Worm (Caenorhabditis elegans) whole organism, L1 larva: ENCODE measurements around the gene Y43E12A.2.

Source experiments
- C04F5.9 ChIP-seq: sonication (generic microtip); optimal IDR thresholded peaks from 2 replicates; lab custom pipeline; 2016; ENCODE audit warnings: missing genetic modification characterization, missing compliant biosample characterization
- C34B4.2 ChIP-seq: sonication (generic microtip); optimal IDR thresholded peaks from 2 replicates; lab custom pipeline; 2017; ENCODE audit warnings: mild to moderate bottlenecking, missing genetic modification characterization, missing compliant biosample characterization
- Y116A8C.19 ChIP-seq: sonication (generic microtip); optimal IDR thresholded peaks from 2 replicates; lab custom pipeline; 2016; ENCODE audit warnings: missing compliant biosample characterization, missing genetic modification characterization, borderline replicate concordance
- aha-1 ChIP-seq: fragments of 150-350 bp; optimal IDR thresholded peaks from 2 replicates; lab custom pipeline; 2014; ENCODE audit warnings: missing biosample characterization, missing genetic modification characterization
- alr-1 ChIP-seq: fragments of 200-800 bp; sonication (Bioruptor generic); optimal IDR thresholded peaks from 2 replicates; lab custom pipeline; 2018; ENCODE audit warnings: borderline replicate concordance, mild to moderate bottlenecking, missing genetic modification characterization, missing compliant biosample characterization
- aly-2 ChIP-seq: fragments of 150-350 bp; optimal IDR thresholded peaks from 2 replicates; lab custom pipeline; 2014; ENCODE audit warnings: missing biosample characterization, missing genetic modification characterization
- ama-1 ChIP-seq: fragments of 150-350 bp; optimal IDR thresholded peaks from 2 replicates; lab custom pipeline; 2014
- ceh-63 ChIP-seq: fragments of 200-800 bp; sonication (Bioruptor generic); optimal IDR thresholded peaks from 2 replicates; lab custom pipeline; 2018; ENCODE audit warnings: mild to moderate bottlenecking, missing genetic modification characterization, missing compliant biosample characterization
- ceh-90 ChIP-seq: sonication (generic microtip); optimal IDR thresholded peaks from 2 replicates; lab custom pipeline; 2016; ENCODE audit warnings: missing genetic modification characterization, missing compliant biosample characterization
- ces-1 ChIP-seq: fragments of 150-350 bp; optimal IDR thresholded peaks from 2 replicates; lab custom pipeline; 2014; ENCODE audit warnings: missing biosample characterization, missing genetic modification reagents, missing genetic modification characterization
- elt-2 ChIP-seq: sonication (generic microtip); optimal IDR thresholded peaks from 2 replicates; lab custom pipeline; 2016; ENCODE audit warnings: missing genetic modification characterization, mild to moderate bottlenecking, inconsistent platforms, missing compliant biosample characterization, missing genetic modification reagents
- elt-3 ChIP-seq, 6 experiments: fragments of 150-350 bp in 1 of 6; sonication (generic microtip); optimal IDR thresholded peaks; 2 replicates each; lab custom pipeline; 2017 to 2018; ENCODE audit warnings: missing biosample characterization in 6 of 6, missing genetic modification characterization in 6 of 6, inconsistent platforms in 1 of 6
- ets-5 ChIP-seq: fragments of 200-800 bp; sonication (Bioruptor generic); IDR thresholded peaks from 2 replicates; pipeline ENCODE4 v1.3.6; 2022; ENCODE audit warnings: missing genetic modification characterization, missing compliant biosample characterization
- fkh-10 ChIP-seq: sonication (generic microtip); optimal IDR thresholded peaks from 2 replicates; lab custom pipeline; 2017; ENCODE audit warnings: missing biosample characterization, missing genetic modification reagents, missing genetic modification characterization
- fkh-4 ChIP-seq: sonication (generic microtip); optimal IDR thresholded peaks from 2 replicates; lab custom pipeline; 2016; ENCODE audit warnings: missing compliant biosample characterization, missing genetic modification characterization, borderline replicate concordance
- fkh-8 ChIP-seq: sonication (generic microtip); optimal IDR thresholded peaks from 2 replicates; lab custom pipeline; 2016; ENCODE audit warnings: mild to moderate bottlenecking, missing genetic modification characterization, missing compliant biosample characterization
- fos-1 ChIP-seq: fragments of 150-350 bp; optimal IDR thresholded peaks from 2 replicates; lab custom pipeline; 2014; ENCODE audit warnings: missing biosample characterization, missing genetic modification characterization
- grh-1 ChIP-seq: fragments of 200-800 bp; sonication (Bioruptor generic); IDR thresholded peaks from 2 replicates; pipeline ENCODE4 v1.3.6; 2022; ENCODE audit warnings: missing genetic modification reagents, missing genetic modification characterization, missing compliant biosample characterization
- hpl-2 ChIP-seq: fragments of 150-350 bp; optimal IDR thresholded peaks from 2 replicates; lab custom pipeline; 2014; ENCODE audit warnings: missing biosample characterization, missing genetic modification reagents, missing genetic modification characterization
- irx-1 ChIP-seq: sonication (generic microtip); optimal IDR thresholded peaks from 2 replicates; lab custom pipeline; 2016; ENCODE audit warnings: missing genetic modification characterization, missing compliant biosample characterization
- jun-1 ChIP-seq: fragments of 150-350 bp; optimal IDR thresholded peaks from 2 replicates; lab custom pipeline; 2014; ENCODE audit warnings: missing biosample characterization, missing genetic modification reagents, missing genetic modification characterization
- lin-15B ChIP-seq: fragments of 150-350 bp; sonication (generic microtip); optimal IDR thresholded peaks from 3 replicates; lab custom pipeline; 2014; ENCODE audit warnings: missing biosample characterization, missing genetic modification characterization
- lin-35 ChIP-seq, 2 experiments: fragments of 150-350 bp; optimal IDR thresholded peaks; 2 replicates each; lab custom pipeline; 2014; ENCODE audit warnings: missing biosample characterization in 2 of 2, missing genetic modification characterization in 2 of 2, missing genetic modification reagents in 2 of 2
- lsy-2 ChIP-seq, 2 experiments: fragments of 150-350 bp; optimal IDR thresholded peaks; 2 replicates each; lab custom pipeline; 2014; ENCODE audit warnings: missing biosample characterization in 2 of 2, missing genetic modification characterization in 2 of 2
- mef-2 ChIP-seq: fragments of 150-350 bp; optimal IDR thresholded peaks from 2 replicates; lab custom pipeline; 2014; ENCODE audit warnings: missing biosample characterization, missing genetic modification characterization
- nhr-11 ChIP-seq: fragments of 150-350 bp; optimal IDR thresholded peaks from 2 replicates; lab custom pipeline; 2014; ENCODE audit warnings: missing biosample characterization, missing genetic modification characterization
- nhr-47 ChIP-seq: sonication (generic microtip); optimal IDR thresholded peaks from 2 replicates; lab custom pipeline; 2016; ENCODE audit warnings: mild to moderate bottlenecking, missing genetic modification characterization, moderate library complexity, missing compliant biosample characterization
- nhr-71 ChIP-seq: sonication (generic microtip); optimal IDR thresholded peaks from 2 replicates; lab custom pipeline; 2016; ENCODE audit warnings: mild to moderate bottlenecking, missing genetic modification characterization, moderate library complexity, missing compliant biosample characterization
- nhr-76 ChIP-seq: sonication (generic microtip); optimal IDR thresholded peaks from 2 replicates; lab custom pipeline; 2017; ENCODE audit warnings: missing biosample characterization, missing genetic modification characterization
- nhr-77 ChIP-seq: fragments of 150-350 bp; optimal IDR thresholded peaks from 2 replicates; lab custom pipeline; 2014; ENCODE audit warnings: missing biosample characterization, missing genetic modification characterization
- nhr-84 ChIP-seq: sonication (generic microtip); optimal IDR thresholded peaks from 2 replicates; lab custom pipeline; 2017; ENCODE audit warnings: missing biosample characterization, missing genetic modification characterization
- nhr-85 ChIP-seq: sonication (generic microtip); peaks from one replicate; lab custom pipeline; 2016; ENCODE audit warnings: missing genetic modification characterization, inconsistent platforms, missing compliant biosample characterization
- nhr-90 ChIP-seq: sonication (generic microtip); optimal IDR thresholded peaks from 2 replicates; lab custom pipeline; 2016; ENCODE audit warnings: mild to moderate bottlenecking, missing genetic modification characterization, missing compliant biosample characterization; ENCODE audit not compliant: poor library complexity
- pag-3 ChIP-seq: sonication (generic microtip); optimal IDR thresholded peaks from 2 replicates; lab custom pipeline; 2017; ENCODE audit warnings: missing genetic modification characterization, mild to moderate bottlenecking, missing compliant biosample characterization, antibody characterized with exemption, borderline replicate concordance; ENCODE audit not compliant: insufficient read depth
- pax-3 ChIP-seq: fragments of 200-800 bp; sonication (Bioruptor generic); optimal IDR thresholded peaks from 2 replicates; lab custom pipeline; 2018; ENCODE audit warnings: mild to moderate bottlenecking, missing genetic modification characterization, moderate library complexity, missing compliant biosample characterization
- rnt-1 ChIP-seq: sonication (generic microtip); optimal IDR thresholded peaks from 2 replicates; lab custom pipeline; 2016; ENCODE audit warnings: mild to moderate bottlenecking, missing genetic modification characterization, moderate library complexity, missing compliant biosample characterization
- skn-1 ChIP-seq: fragments of 150-350 bp; optimal IDR thresholded peaks from 2 replicates; lab custom pipeline; 2014; ENCODE audit warnings: missing biosample characterization, missing genetic modification characterization
- snpc-4 ChIP-seq: fragments of 150-350 bp; optimal IDR thresholded peaks from 2 replicates; lab custom pipeline; 2014; ENCODE audit warnings: missing biosample characterization, missing genetic modification characterization
- snu-23 ChIP-seq: sonication (generic microtip); optimal IDR thresholded peaks from 2 replicates; lab custom pipeline; 2016; ENCODE audit warnings: missing genetic modification characterization, missing compliant biosample characterization
- sox-4 ChIP-seq: sonication (generic microtip); optimal IDR thresholded peaks from 2 replicates; lab custom pipeline; 2016; ENCODE audit warnings: missing genetic modification characterization, missing compliant biosample characterization
- swsn-7 ChIP-seq: sonication (generic microtip); optimal IDR thresholded peaks from 2 replicates; lab custom pipeline; 2016; ENCODE audit warnings: missing genetic modification characterization, missing compliant biosample characterization
- tbx-2 ChIP-seq: sonication (generic microtip); optimal IDR thresholded peaks from 2 replicates; lab custom pipeline; 2016; ENCODE audit warnings: missing genetic modification characterization, missing compliant biosample characterization
- tlp-1 ChIP-seq: fragments of 150-350 bp; optimal IDR thresholded peaks from 2 replicates; lab custom pipeline; 2014; ENCODE audit warnings: missing biosample characterization, missing genetic modification characterization
- unc-130 ChIP-seq: fragments of 150-350 bp; optimal IDR thresholded peaks from 2 replicates; lab custom pipeline; 2017; ENCODE audit warnings: missing biosample characterization, missing genetic modification characterization, inconsistent platforms
- unc-30 ChIP-seq: sonication (generic microtip); optimal IDR thresholded peaks from 2 replicates; lab custom pipeline; 2017; ENCODE audit warnings: missing biosample characterization, missing genetic modification characterization
- unc-86 ChIP-seq: sonication (generic microtip); optimal IDR thresholded peaks from 2 replicates; lab custom pipeline; 2016; ENCODE audit warnings: missing genetic modification characterization, missing compliant biosample characterization
- vab-15 ChIP-seq: sonication (generic microtip); optimal IDR thresholded peaks from 2 replicates; lab custom pipeline; 2017; ENCODE audit warnings: missing genotype, mild to moderate bottlenecking, missing genetic modification characterization, missing compliant biosample characterization
- xbp-1 ChIP-seq: sonication (generic microtip); optimal IDR thresholded peaks from 2 replicates; lab custom pipeline; 2016; ENCODE audit warnings: missing genetic modification characterization, missing compliant biosample characterization
- ztf-11 ChIP-seq, 2 experiments: sonication (generic microtip); optimal IDR thresholded peaks; 2 replicates each; lab custom pipeline; 2016 to 2017; ENCODE audit warnings: missing genetic modification characterization in 2 of 2, missing biosample characterization in 1 of 2, missing compliant biosample characterization in 1 of 2
- ztf-4 ChIP-seq: fragments of 150-350 bp; optimal IDR thresholded peaks from 2 replicates; lab custom pipeline; 2014; ENCODE audit warnings: missing biosample characterization, missing genetic modification characterization

Y43E12A.2 gene

ce11 chrIV:10935336-10935735 lies 46.5 kb upstream of the Y43E12A.2 start (continued):
- no peak for TF ChIP-seq pag-3 (tag; lab: Kevin White, UChicago)
- no peak for TF ChIP-seq lin-15B (tag; lab: Kevin White, UChicago)
- TF ChIP-seq, all 84 proteins: peak for 58

- TF ChIP-seq lsy-2 (tag; optimal IDR thresholded peaks at IDR 0.05; lab: Kevin White, UChicago): peak; percentile 95 to 96
- TF ChIP-seq lin-35 (GFP tag; optimal IDR thresholded peaks at IDR 0.05; lab: Kevin White, UChicago): peak; percentile 84 to 90
- TF ChIP-seq C34B4.2 (tag; lab: Kevin White, UChicago): no peak
- peak; percentile 96 for TF ChIP-seq nhr-11 (tag; lab: Kevin White, UChicago)
- TF ChIP-seq ztf-4 (tag; lab: Kevin White, UChicago): peak; percentile 98
- peak; percentile 86 for TF ChIP-seq grh-1 (GFP tag; lab: Robert Waterston, UW)
- peak; percentile 97 for TF ChIP-seq nhr-47
- peak; percentile 96 for TF ChIP-seq unc-86 (tag; lab: Kevin White, UChicago)
- TF ChIP-seq irx-1 (tag; lab: Kevin White, UChicago): peak; percentile 93
- TF ChIP-seq ztf-11 (tag; optimal IDR thresholded peaks at IDR 0.05; lab: Kevin White, UChicago): peak in 1 of 2 experiments; percentile 85
- peak; percentile 97 for TF ChIP-seq nhr-90
- TF ChIP-seq sox-4 (tag; lab: Kevin White, UChicago): peak; percentile 77
- TF ChIP-seq snu-23 (GFP tag; lab: Kevin White, UChicago): peak; percentile 99
- TF ChIP-seq fkh-4: no peak
- TF ChIP-seq xbp-1: peak; percentile 93
- no peak for TF ChIP-seq Y116A8C.19
- peak; percentile 79 for TF ChIP-seq snpc-4
- peak; percentile 99 for TF ChIP-seq nhr-85 (tag; lab: Kevin White, UChicago)
- peak; percentile 86 for TF ChIP-seq pax-3
- TF ChIP-seq tbx-2 (tag; lab: Kevin White, UChicago): peak; percentile 99
- TF ChIP-seq hpl-2 (GFP tag; lab: Kevin White, UChicago): peak; percentile 39
- TF ChIP-seq ceh-90: no peak
- TF ChIP-seq vab-15 (tag; lab: Kevin White, UChicago): no peak
- TF ChIP-seq pag-3 (tag; lab: Kevin White, UChicago): no peak
- peak; percentile 76 for TF ChIP-seq mef-2 (tag; lab: Kevin White, UChicago)
- TF ChIP-seq fkh-8 (tag; lab: Kevin White, UChicago): peak; percentile 92
- no peak for TF ChIP-seq ces-1 (GFP tag; lab: Kevin White, UChicago)
- TF ChIP-seq skn-1: peak; percentile 88
- TF ChIP-seq aly-2 (tag; lab: Kevin White, UChicago): peak; percentile 55
- TF ChIP-seq C04F5.9: peak; percentile 79
- TF ChIP-seq tlp-1 (tag; lab: Kevin White, UChicago): no peak
- TF ChIP-seq nhr-71 (tag; lab: Kevin White, UChicago): peak; percentile 100
- peak in 4 of 6 experiments; percentile 7 to 84 (median 62) for TF ChIP-seq elt-3 (tag; optimal IDR thresholded peaks at IDR 0.05; lab: Kevin White, UChicago)
- TF ChIP-seq rnt-1 (tag; lab: Kevin White, UChicago): peak; percentile 96
- TF ChIP-seq swsn-7: peak; percentile 99
- no peak for TF ChIP-seq nhr-76 (tag; lab: Kevin White, UChicago)
- TF ChIP-seq alr-1 (tag; lab: Kevin White, UChicago): no peak
- TF ChIP-seq fos-1 (tag; lab: Kevin White, UChicago): peak; percentile 87
- TF ChIP-seq nhr-77 (tag; lab: Kevin White, UChicago): peak; percentile 88
- no peak for TF ChIP-seq unc-30 (tag; lab: Kevin White, UChicago)
- peak; percentile 89 for TF ChIP-seq elt-2 (tag; lab: Kevin White, UChicago)
- no peak for TF ChIP-seq nhr-84 (tag; lab: Kevin White, UChicago)
- TF ChIP-seq ceh-63 (GFP tag; lab: Kevin White, UChicago): no peak
- TF ChIP-seq aha-1 (tag; lab: Kevin White, UChicago): peak; percentile 71
- TF ChIP-seq jun-1: peak; percentile 95
- peak; percentile 94 for TF ChIP-seq ama-1 (lab: Kevin White, UChicago)
- TF ChIP-seq unc-130 (tag; lab: Kevin White, UChicago): no peak
- TF ChIP-seq ets-5 (GFP tag; lab: Robert Waterston, UW): no peak
- TF ChIP-seq fkh-10: peak; percentile 26
These were observed 45.9 kb upstream of the Y43E12A.2 start, which contains the start of gene lgg-2 for ce11 chrIV:10935853-10936491. lgg-2 (minus strand) TSS chrIV:10935903.
